Fruit fly (Drosophila melanogaster) whole organism: Measurements from ENCODE around the gene CG15629.

Experiments used
- Dll ChIP-seq: fragments of >200 bp; optimal IDR thresholded peaks from 2 replicates; lab custom pipeline; 2017
- EcR ChIP-seq, 2 experiments: fragments of >200 bp; optimal IDR thresholded peaks; 2 replicates each; lab custom pipeline; 2017; ENCODE audit warnings: missing biosample characterization in 2 of 2, missing genetic modification characterization in 2 of 2, missing genetic modification reagents in 2 of 2
- psq ChIP-seq: fragments of >200 bp; optimal IDR thresholded peaks from 2 replicates; lab custom pipeline; 2017

DNA sequence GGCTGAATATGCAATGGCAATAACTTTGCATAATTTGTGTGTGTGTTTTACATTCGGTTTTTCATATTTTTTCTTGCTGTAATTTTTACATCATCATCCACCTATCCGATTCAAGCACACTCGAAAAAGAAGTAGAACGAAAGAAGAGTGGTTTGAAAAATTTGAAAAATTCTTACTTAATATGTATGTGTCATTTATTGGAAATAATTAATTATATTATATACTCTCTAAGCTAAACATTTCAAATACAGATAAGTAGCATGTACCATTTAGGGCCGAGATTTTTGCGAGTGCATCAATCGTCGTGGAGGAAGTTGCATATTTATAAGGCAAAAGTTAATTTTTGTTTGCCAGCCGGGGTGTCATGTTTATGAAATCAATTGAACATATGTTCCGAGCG, 6.7 kb upstream of the CG15629 start:
- TF ChIP-seq Dll (lab: Kevin White, UChicago) = no peak
- TF ChIP-seq psq (lab: Kevin White, UChicago) = no peak
- TF ChIP-seq EcR (GFP tag; optimal IDR thresholded peaks at IDR 0.05; lab: Kevin White, UChicago) = no peak
